Fruit fly (Drosophila melanogaster) whole organism, adult: ENCODE data around the gene PIG-P.

Experiments used
- CG11617 ChIP-seq: fragments of 200-800 bp; sonication (Bioruptor generic); optimal IDR thresholded peaks from 2 replicates; lab custom pipeline; 2017; ENCODE audit warnings: mild to moderate bottlenecking, missing biosample characterization, missing genetic modification reagents, missing genetic modification characterization
- CG12768 ChIP-seq: fragments of 200-800 bp; sonication (Bioruptor generic); optimal IDR thresholded peaks from 2 replicates; lab custom pipeline; 2017; ENCODE audit warnings: missing biosample characterization, missing genetic modification characterization, mild to moderate bottlenecking, moderate library complexity, missing genetic modification reagents
- CG14711 ChIP-seq: fragments of 200-800 bp; sonication (Bioruptor generic); optimal IDR thresholded peaks from 2 replicates; lab custom pipeline; 2018; ENCODE audit warnings: missing biosample characterization, mild to moderate bottlenecking, missing genetic modification characterization, moderate library complexity
- CG1620 ChIP-seq: fragments of 200-800 bp; sonication (Bioruptor generic); optimal IDR thresholded peaks from 2 replicates; lab custom pipeline; 2016; ENCODE audit warnings: missing biosample characterization, missing genetic modification characterization
- CG33017 ChIP-seq: fragments of 200-800 bp; sonication (Bioruptor generic); optimal IDR thresholded peaks from 2 replicates; lab custom pipeline; 2018; ENCODE audit warnings: missing biosample characterization, mild to moderate bottlenecking, missing genetic modification characterization, moderate library complexity
- CG5204 ChIP-seq: fragments of 200-800 bp; sonication (Bioruptor generic); optimal IDR thresholded peaks from 2 replicates; lab custom pipeline; 2016; ENCODE audit warnings: missing biosample characterization, missing genetic modification characterization
- CG7045 ChIP-seq: fragments of 200-800 bp; sonication (Bioruptor generic); optimal IDR thresholded peaks from 2 replicates; lab custom pipeline; 2017; ENCODE audit warnings: missing biosample characterization, mild to moderate bottlenecking, missing genetic modification characterization
- CG7101 ChIP-seq: fragments of 200-800 bp; sonication (Bioruptor generic); optimal IDR thresholded peaks from 2 replicates; lab custom pipeline; 2018; ENCODE audit warnings: missing biosample characterization, mild to moderate bottlenecking, missing genetic modification characterization, moderate library complexity
- Clk ChIP-seq: fragments of 200-800 bp; sonication (Bioruptor generic); optimal IDR thresholded peaks from 2 replicates; lab custom pipeline; 2017; ENCODE audit warnings: missing biosample characterization, missing genetic modification characterization
- Crg-1 ChIP-seq: fragments of 200-800 bp; sonication (Bioruptor generic); optimal IDR thresholded peaks from 2 replicates; lab custom pipeline; 2016; ENCODE audit warnings: missing biosample characterization, missing genetic modification characterization
- Hr96 ChIP-seq: fragments of 200-800 bp; sonication (Bioruptor generic); optimal IDR thresholded peaks from 2 replicates; lab custom pipeline; 2016; ENCODE audit warnings: missing biosample characterization, missing genetic modification characterization
- Mnt ChIP-seq: fragments of 200-800 bp; sonication (Bioruptor generic); optimal IDR thresholded peaks from 2 replicates; lab custom pipeline; 2016; ENCODE audit warnings: missing biosample characterization, mild to moderate bottlenecking, missing genetic modification characterization
- bab1 ChIP-seq: fragments of 200-800 bp; sonication (Bioruptor generic); optimal IDR thresholded peaks from 3 replicates; lab custom pipeline; 2019; ENCODE audit warnings: missing biosample characterization, mild to moderate bottlenecking, missing genetic modification characterization, moderate library complexity
- cic ChIP-seq: fragments of 200-800 bp; sonication (Bioruptor generic); optimal IDR thresholded peaks from 2 replicates; lab custom pipeline; 2017; ENCODE audit warnings: missing biosample characterization, mild to moderate bottlenecking, missing genetic modification characterization, moderate library complexity
- cnc ChIP-seq, 2 experiments: fragments of >200 bp; optimal IDR thresholded peaks; 2 replicates each; lab custom pipeline; 2017
- kay ChIP-seq: fragments of 200-800 bp; sonication (Bioruptor generic); peaks from one replicate; lab custom pipeline; 2016; ENCODE audit warnings: missing biosample characterization, missing genetic modification characterization, borderline replicate concordance
- ovo ChIP-seq: fragments of 200-800 bp; sonication (Bioruptor generic); optimal IDR thresholded peaks from 2 replicates; lab custom pipeline; 2016; ENCODE audit warnings: missing biosample characterization, missing genetic modification characterization
- pad ChIP-seq: fragments of 200-800 bp; sonication (Bioruptor generic); optimal IDR thresholded peaks from 3 replicates; lab custom pipeline; 2017; ENCODE audit warnings: missing biosample characterization, missing genetic modification characterization, mild to moderate bottlenecking, moderate library complexity, missing genetic modification reagents
- tj ChIP-seq: fragments of 200-800 bp; sonication (Bioruptor generic); optimal IDR thresholded peaks from 3 replicates; lab custom pipeline; 2017; ENCODE audit warnings: missing biosample characterization, mild to moderate bottlenecking, missing genetic modification characterization, moderate library complexity
- toe ChIP-seq: fragments of 200-800 bp; sonication (Bioruptor generic); optimal IDR thresholded peaks from 2 replicates; lab custom pipeline; 2016; ENCODE audit warnings: missing biosample characterization, missing genetic modification characterization

PIG-P gene

DNA sequence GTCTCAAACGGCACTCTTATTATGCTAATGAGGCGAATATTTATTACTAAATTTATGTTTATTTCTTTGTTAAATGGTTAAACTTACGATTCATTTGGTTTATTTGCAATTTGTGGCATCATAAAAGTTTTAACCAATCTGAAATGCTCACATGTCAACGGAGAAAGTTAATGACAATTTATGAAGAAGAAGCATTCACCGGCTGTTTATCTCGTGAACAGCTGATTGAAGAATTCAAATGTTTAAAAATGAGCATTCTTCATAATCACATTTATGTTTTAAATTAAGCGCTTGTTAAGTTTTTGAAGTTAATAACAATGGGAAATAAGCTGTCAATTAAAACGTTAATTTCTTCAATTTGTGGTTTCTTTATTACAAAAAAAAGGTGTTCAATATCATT lies at the start of gene PIG-P, which contains the start of gene Tcs6:
Gene PIG-P, minus strand, starts transcription at position 158 of the 400 bp plus-strand sequence.
Gene Tcs6, minus strand, starts transcription at position 158 of the 400 bp plus-strand sequence.
- TF ChIP-seq Hr96 (GFP tag; lab: Kevin White, UChicago) (no peak), bab1 (GFP tag; lab: Kevin White, UChicago) (peak; percentile 27), Mnt (peak; percentile 17)

- TF ChIP-seq CG5204 (GFP tag; lab: Kevin White, UChicago) (no peak), CG1620 (GFP tag; lab: Kevin White, UChicago) (peak; percentile 21), cnc (optimal IDR thresholded peaks at IDR 0.05; lab: Kevin White, UChicago) (no peak), kay (GFP tag; lab: Kevin White, UChicago) (peak; percentile 90), CG14711 (tag; lab: Kevin White, UChicago) (peak; percentile 76), cic (GFP tag; lab: Kevin White, UChicago) (peak; percentile 95), pad (GFP tag; lab: Kevin White, UChicago) (peak; percentile 58), bab1 (GFP tag; lab: Kevin White, UChicago) (peak; percentile 55), Crg-1 (GFP tag; lab: Kevin White, UChicago) (peak; percentile 34), toe (peak; percentile 70), tj (GFP tag; lab: Kevin White, UChicago) (peak; percentile 85), CG7045 (GFP tag; lab: Kevin White, UChicago) (peak; percentile 81), CG11617 (GFP tag; lab: Kevin White, UChicago) (peak; percentile 86), CG7101 (tag; lab: Kevin White, UChicago) (peak; percentile 83), CG12768 (GFP tag; lab: Kevin White, UChicago) (peak; percentile 85), Mnt (peak; percentile 96), CG33017 (tag; lab: Kevin White, UChicago) (peak; percentile 89), Clk (peak; percentile 43), Hr96 (GFP tag; lab: Kevin White, UChicago) (peak; percentile 14), ovo (GFP tag; lab: Kevin White, UChicago) (peak; percentile 63)
Measured at dm6 chr3R:26106595-26107152, 48.7 kb upstream of the PIG-P start, which contains the start of gene Cipc. Gene Cipc, plus strand, starts transcription at chr3R:26106868.

DNA sequence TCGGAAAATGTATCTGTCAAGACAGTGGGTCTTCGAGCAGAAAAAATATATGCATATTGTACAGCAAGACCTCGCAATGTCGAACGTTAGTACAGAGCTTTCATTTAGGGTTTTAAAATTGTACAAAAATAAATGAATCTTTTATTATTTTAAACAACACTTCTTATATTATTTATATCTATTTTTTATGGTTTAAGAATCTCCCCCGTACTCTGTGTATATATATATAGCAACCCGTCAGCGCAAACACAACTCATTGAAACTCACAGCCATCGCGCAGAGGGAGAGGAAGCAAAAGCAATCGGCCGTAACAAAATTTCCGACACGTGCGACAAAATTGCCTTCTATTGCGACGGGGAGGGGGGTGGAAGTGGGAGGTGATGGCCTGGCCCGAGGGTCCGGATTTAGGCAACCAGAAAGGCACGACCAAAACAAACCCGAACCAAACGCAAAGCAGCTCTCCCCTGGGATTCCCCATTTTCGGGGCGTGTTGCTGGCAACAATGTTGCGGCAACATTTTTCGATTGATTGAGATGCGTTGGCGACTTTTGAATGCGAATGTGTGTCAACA lies 48.0 kb upstream of the PIG-P start:
- TF ChIP-seq Clk = no peak
- TF ChIP-seq CG12768 (GFP tag; lab: Kevin White, UChicago) = peak; percentile 23
- TF ChIP-seq Mnt = peak; percentile 57
- TF ChIP-seq kay (GFP tag; lab: Kevin White, UChicago) = peak; percentile 72
- peak; percentile 47 for TF ChIP-seq CG33017 (tag; lab: Kevin White, UChicago)
- peak; percentile 25 for TF ChIP-seq CG7101 (tag; lab: Kevin White, UChicago)
- peak; percentile 65 for TF ChIP-seq CG14711 (tag; lab: Kevin White, UChicago)
- TF ChIP-seq toe = no peak
- no peak for TF ChIP-seq CG11617 (GFP tag; lab: Kevin White, UChicago)

DNA sequence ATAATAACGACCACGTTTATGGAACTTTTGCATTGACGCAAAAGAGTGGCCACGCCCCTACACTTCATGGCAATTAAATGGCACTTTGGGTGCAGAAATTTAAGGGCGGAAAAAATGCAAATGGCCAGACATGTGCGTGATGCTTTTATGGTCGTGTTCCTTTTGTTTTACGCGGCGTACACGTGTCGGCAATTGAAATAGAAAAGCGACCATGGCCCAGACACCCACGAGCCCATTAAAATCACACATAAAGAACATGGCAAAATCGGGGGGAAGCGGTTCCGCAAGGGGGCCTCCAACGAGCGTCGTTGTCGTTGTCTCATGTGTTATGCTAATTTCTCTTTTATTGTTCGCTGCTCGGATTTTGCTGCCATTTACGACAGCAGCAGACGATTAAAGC lies 47.4 kb upstream of the PIG-P start:
- no peak for TF ChIP-seq tj (GFP tag; lab: Kevin White, UChicago)
- TF ChIP-seq kay (GFP tag; lab: Kevin White, UChicago) = peak; percentile 19

- no peak for TF ChIP-seq cnc (optimal IDR thresholded peaks at IDR 0.05; lab: Kevin White, UChicago)
- TF ChIP-seq CG14711 (tag; lab: Kevin White, UChicago) = no peak
- no peak for TF ChIP-seq Hr96 (GFP tag; lab: Kevin White, UChicago)
- no peak for TF ChIP-seq CG12768 (GFP tag; lab: Kevin White, UChicago)
- peak; percentile 40 for TF ChIP-seq tj (GFP tag; lab: Kevin White, UChicago)
Measured at dm6 chr3R:26105141-26105403, 47.0 kb upstream of the PIG-P start.

DNA sequence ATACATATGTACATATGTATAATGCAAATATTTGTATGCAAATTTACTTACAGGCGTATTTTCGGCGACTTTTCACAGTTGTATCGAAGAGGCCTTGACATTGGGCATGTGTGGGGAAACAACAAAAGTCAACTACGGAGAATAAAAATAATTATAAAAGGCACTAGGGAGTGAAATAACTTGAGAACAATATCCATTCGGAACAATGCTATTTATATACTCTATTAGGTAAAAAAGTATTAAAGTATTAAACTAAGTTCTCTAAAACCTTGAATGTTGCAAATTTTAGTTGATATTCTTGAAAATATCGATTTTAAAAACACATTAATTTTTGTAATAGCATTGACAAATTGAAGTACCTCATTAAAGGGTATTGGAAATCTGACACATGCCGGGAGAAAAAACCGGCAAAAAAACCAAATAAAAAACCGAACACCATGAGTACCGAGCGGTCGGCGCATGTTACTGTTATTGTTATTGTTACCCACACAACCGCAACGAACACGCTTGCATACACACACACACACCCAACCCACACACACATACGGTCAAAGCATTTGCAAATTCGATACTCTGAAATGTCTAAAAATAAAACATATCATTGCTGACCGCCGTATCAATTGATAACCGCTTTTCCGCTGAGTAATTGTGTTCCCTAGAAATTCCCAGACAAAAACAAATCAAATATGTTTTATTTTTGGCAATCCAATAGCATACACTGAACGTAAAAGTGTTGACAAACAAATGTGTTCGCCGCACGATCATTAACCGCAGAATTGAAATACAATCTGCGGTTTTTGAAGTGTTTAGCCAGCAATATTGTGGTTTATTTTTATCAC lies 46.5 kb upstream of the PIG-P start:
- TF ChIP-seq Hr96 (GFP tag; lab: Kevin White, UChicago) = peak; percentile 26
- peak; percentile 48 for TF ChIP-seq kay (GFP tag; lab: Kevin White, UChicago)
- peak; percentile 19 for TF ChIP-seq CG12768 (GFP tag; lab: Kevin White, UChicago)
- peak; percentile 39 for TF ChIP-seq CG1620 (GFP tag; lab: Kevin White, UChicago)
- peak; percentile 17 for TF ChIP-seq toe
- peak; percentile 37 for TF ChIP-seq Mnt
- peak; percentile 92 for TF ChIP-seq CG33017 (tag; lab: Kevin White, UChicago)
- peak in 1 of 2 experiments; percentile 33 for TF ChIP-seq cnc (optimal IDR thresholded peaks at IDR 0.05; lab: Kevin White, UChicago)
- peak; percentile 79 for TF ChIP-seq tj (GFP tag; lab: Kevin White, UChicago)
- peak; percentile 64 for TF ChIP-seq CG11617 (GFP tag; lab: Kevin White, UChicago)
- TF ChIP-seq ovo (GFP tag; lab: Kevin White, UChicago) = no peak
- TF ChIP-seq CG14711 (tag; lab: Kevin White, UChicago) = peak; percentile 22
- no peak for TF ChIP-seq CG5204 (GFP tag; lab: Kevin White, UChicago)
- no peak for TF ChIP-seq cic (GFP tag; lab: Kevin White, UChicago)
- peak; percentile 61 for TF ChIP-seq pad (GFP tag; lab: Kevin White, UChicago)
- TF ChIP-seq CG7045 (GFP tag; lab: Kevin White, UChicago) = peak; percentile 5
- TF ChIP-seq Crg-1 (GFP tag; lab: Kevin White, UChicago) = no peak
- TF ChIP-seq Clk = no peak
- peak; percentile 90 for TF ChIP-seq bab1 (GFP tag; lab: Kevin White, UChicago)
- peak; percentile 89 for TF ChIP-seq CG7101 (tag; lab: Kevin White, UChicago)
